Worm (Caenorhabditis elegans) whole organism, young adult: ENCODE measurements around the gene R08C7.1.

Experiments
- B0261.1 ChIP-seq: sonication (generic microtip); optimal IDR thresholded peaks from 2 replicates; lab custom pipeline; 2016; ENCODE audit warnings: mild to moderate bottlenecking, missing genetic modification characterization, moderate library complexity, missing compliant biosample characterization
- C06A6.2 ChIP-seq: fragments of 200-800 bp; sonication (Bioruptor generic); conservative IDR thresholded peaks from 2 replicates; pipeline ENCODE4 v1.3.6; 2022; ENCODE audit warnings: missing genetic modification characterization, missing compliant biosample characterization
- F22D6.2 ChIP-seq: sonication (generic microtip); optimal IDR thresholded peaks from 2 replicates; lab custom pipeline; 2016; ENCODE audit warnings: mild to moderate bottlenecking, missing genetic modification characterization, missing compliant biosample characterization
- F23B12.7 ChIP-seq: sonication (generic microtip); optimal IDR thresholded peaks from 2 replicates; lab custom pipeline; 2017; ENCODE audit warnings: missing genetic modification characterization, mild to moderate bottlenecking, missing compliant biosample characterization, antibody characterized with exemption, moderate library complexity; ENCODE audit not compliant: insufficient read depth
- F49E8.2 ChIP-seq: sonication (generic microtip); optimal IDR thresholded peaks from 3 replicates; lab custom pipeline; 2017; ENCODE audit warnings: missing genetic modification characterization, mild to moderate bottlenecking, missing compliant biosample characterization, antibody characterized with exemption, moderate library complexity; ENCODE audit not compliant: insufficient read depth
- F57C9.4 ChIP-seq: sonication (generic microtip); optimal IDR thresholded peaks from 2 replicates; lab custom pipeline; 2017; ENCODE audit warnings: mild to moderate bottlenecking, missing genetic modification characterization, missing compliant biosample characterization
- Y53G8AR.9 ChIP-seq: fragments of 200-800 bp; sonication (Bioruptor generic); conservative IDR thresholded peaks from 2 replicates; pipeline ENCODE4 v1.3.6; 2022; ENCODE audit warnings: missing genetic modification reagents, missing genetic modification characterization, missing compliant biosample characterization
- Y56A3A.18 ChIP-seq: fragments of 200-800 bp; sonication (Bioruptor generic); IDR thresholded peaks from 2 replicates; pipeline ENCODE4 v1.3.6; 2022; ENCODE audit warnings: missing genetic modification reagents, missing genetic modification characterization, missing compliant biosample characterization
- aptf-3 ChIP-seq: fragments of 200-800 bp; sonication (Bioruptor generic); IDR thresholded peaks from 2 replicates; pipeline ENCODE4 v1.3.6; 2022; ENCODE audit warnings: missing genetic modification characterization, missing compliant biosample characterization
- attf-5 ChIP-seq: fragments of 200-800 bp; sonication (Bioruptor generic); optimal IDR thresholded peaks from 2 replicates; lab custom pipeline; 2018; ENCODE audit warnings: mild to moderate bottlenecking, missing genetic modification characterization, missing compliant biosample characterization
- bed-2 ChIP-seq: fragments of 200-800 bp; sonication (Bioruptor generic); IDR thresholded peaks from 2 replicates; pipeline ENCODE4 v1.3.6; 2022; ENCODE audit warnings: missing genetic modification reagents, missing genetic modification characterization, missing compliant biosample characterization
- cebp-1 ChIP-seq, 2 experiments: fragments of 200-800 bp in 1 of 2; sonication (Bioruptor generic) in 1 of 2; sonication (generic microtip) in 1 of 2; IDR thresholded peaks in 1 of 2; optimal IDR thresholded peaks in 1 of 2; 2 replicates each; pipeline versions ENCODE4 v1.3.6 to Lab custom; 2017 to 2022; ENCODE audit warnings: missing compliant biosample characterization in 2 of 2, missing genetic modification characterization in 2 of 2, mild to moderate bottlenecking in 1 of 2, missing genetic modification reagents in 1 of 2, moderate library complexity in 1 of 2
- ceh-100 ChIP-seq: fragments of 200-800 bp; sonication (Bioruptor generic); IDR thresholded peaks from 2 replicates; pipeline ENCODE4 v1.3.6; 2022; ENCODE audit warnings: missing genetic modification reagents, missing genetic modification characterization, missing compliant biosample characterization
- ceh-58 ChIP-seq: fragments of 200-800 bp; sonication (Bioruptor generic); IDR thresholded peaks from 2 replicates; pipeline ENCODE4 v1.3.6; 2022; ENCODE audit warnings: missing genetic modification characterization, missing compliant biosample characterization
- ceh-79 ChIP-seq: sonication (generic microtip); optimal IDR thresholded peaks from 2 replicates; lab custom pipeline; 2017; ENCODE audit warnings: mild to moderate bottlenecking, missing genetic modification characterization, missing compliant biosample characterization
- ceh-91 ChIP-seq: fragments of 200-800 bp; sonication (Bioruptor generic); IDR thresholded peaks from 2 replicates; pipeline ENCODE4 v1.3.6; 2022; ENCODE audit warnings: missing genetic modification reagents, missing genetic modification characterization, missing compliant biosample characterization
- dox-1 ChIP-seq: fragments of 200-800 bp; sonication (Bioruptor generic); IDR thresholded peaks from 2 replicates; pipeline ENCODE4 v1.3.6; 2022; ENCODE audit warnings: missing genetic modification reagents, missing genetic modification characterization, missing compliant biosample characterization
- efl-1 ChIP-seq: fragments of 150-350 bp; optimal IDR thresholded peaks from 2 replicates; lab custom pipeline; 2014; ENCODE audit warnings: missing biosample characterization, missing genetic modification reagents, missing genetic modification characterization
- egl-44 ChIP-seq: fragments of 200-800 bp; sonication (Bioruptor generic); IDR thresholded peaks from 2 replicates; pipeline ENCODE4 v1.3.6; 2022; ENCODE audit warnings: missing genetic modification reagents, missing genetic modification characterization, missing compliant biosample characterization
- egrh-3 ChIP-seq: fragments of 200-800 bp; sonication (Bioruptor generic); IDR thresholded peaks from 2 replicates; pipeline ENCODE4 v1.3.6; 2022; ENCODE audit warnings: missing genetic modification reagents, missing genetic modification characterization, missing compliant biosample characterization
- fkh-3 ChIP-seq: sonication (generic microtip); optimal IDR thresholded peaks from 2 replicates; lab custom pipeline; 2016; ENCODE audit warnings: mild to moderate bottlenecking, missing genetic modification characterization, missing compliant biosample characterization
- lin-26 ChIP-seq: fragments of 200-800 bp; sonication (Bioruptor generic); IDR thresholded peaks from 2 replicates; pipeline ENCODE4 v1.3.6; 2022; ENCODE audit warnings: missing genetic modification reagents, missing genetic modification characterization, missing compliant biosample characterization
- lin-54 ChIP-seq: fragments of 200-800 bp; sonication (Bioruptor generic); optimal IDR thresholded peaks from 2 replicates; lab custom pipeline; 2018; ENCODE audit warnings: mild to moderate bottlenecking, missing genetic modification characterization, missing compliant biosample characterization
- lir-1 ChIP-seq: fragments of 200-800 bp; sonication (Bioruptor generic); conservative IDR thresholded peaks from 2 replicates; pipeline ENCODE4 v1.3.6; 2022; ENCODE audit warnings: missing genetic modification reagents, missing genetic modification characterization, missing compliant biosample characterization
- lsl-1 ChIP-seq: fragments of 200-800 bp; sonication (Bioruptor generic); optimal IDR thresholded peaks from 2 replicates; lab custom pipeline; 2018; ENCODE audit warnings: mild to moderate bottlenecking, missing genetic modification characterization, moderate library complexity, missing compliant biosample characterization
- madf-3 ChIP-seq: fragments of 200-800 bp; sonication (Bioruptor generic); IDR thresholded peaks from 2 replicates; pipeline ENCODE4 v1.3.6; 2022; ENCODE audit warnings: missing genetic modification reagents, missing genetic modification characterization, missing compliant biosample characterization
- madf-6 ChIP-seq: fragments of 200-800 bp; sonication (Bioruptor generic); IDR thresholded peaks from 2 replicates; pipeline ENCODE4 v1.3.6; 2022; ENCODE audit warnings: missing genetic modification reagents, missing genetic modification characterization, missing compliant biosample characterization
- mcd-1 ChIP-seq: fragments of 200-800 bp; sonication (Bioruptor generic); IDR thresholded peaks from 2 replicates; pipeline ENCODE4 v1.3.6; 2022; ENCODE audit warnings: missing genetic modification reagents, missing genetic modification characterization, missing compliant biosample characterization
- mel-28 ChIP-seq: sonication (generic microtip); optimal IDR thresholded peaks from 2 replicates; lab custom pipeline; 2016; ENCODE audit warnings: borderline replicate concordance, mild to moderate bottlenecking, missing genetic modification characterization, missing compliant biosample characterization
- mes-4 ChIP-seq: sonication (generic microtip); optimal IDR thresholded peaks from 2 replicates; lab custom pipeline; 2016; ENCODE audit warnings: missing genotype, missing genetic modification characterization, missing compliant biosample characterization
- nhr-179 ChIP-seq: sonication (generic microtip); optimal IDR thresholded peaks from 2 replicates; lab custom pipeline; 2016; ENCODE audit warnings: mild to moderate bottlenecking, missing genetic modification characterization, missing compliant biosample characterization
- nhr-80 ChIP-seq: sonication (generic microtip); optimal IDR thresholded peaks from 2 replicates; lab custom pipeline; 2016; ENCODE audit warnings: missing genetic modification characterization, missing compliant biosample characterization
- nhr-90 ChIP-seq: sonication (generic microtip); optimal IDR thresholded peaks from 2 replicates; lab custom pipeline; 2016; ENCODE audit warnings: missing genotype, mild to moderate bottlenecking, missing genetic modification characterization, missing compliant biosample characterization
- pbrm-1 ChIP-seq: fragments of 200-800 bp; sonication (Bioruptor generic); IDR thresholded peaks from 2 replicates; pipeline ENCODE4 v1.3.6; 2022; ENCODE audit warnings: missing genetic modification reagents, missing genetic modification characterization, missing compliant biosample characterization
- rcor-1 ChIP-seq: fragments of 200-800 bp; sonication (Bioruptor generic); IDR thresholded peaks from 2 replicates; pipeline ENCODE4 v1.3.6; 2022; ENCODE audit warnings: missing genetic modification reagents, missing genetic modification characterization, missing compliant biosample characterization
- snpc-3.4 ChIP-seq: sonication (generic microtip); optimal IDR thresholded peaks from 2 replicates; lab custom pipeline; 2017; ENCODE audit warnings: missing genetic modification characterization, mild to moderate bottlenecking, missing compliant biosample characterization, antibody characterized with exemption, moderate library complexity, missing genotype, missing genetic modification reagents
- snpc-4 ChIP-seq, 5 experiments: fragments of 150-350 bp in 1 of 5; sonication (generic microtip) in 4 of 5; optimal IDR thresholded peaks; 2 replicates each; lab custom pipeline; 2014 to 2018; ENCODE audit warnings: missing genetic modification characterization in 5 of 5, missing biosample characterization in 3 of 5, antibody characterized with exemption in 2 of 5, mild to moderate bottlenecking in 2 of 5, missing compliant biosample characterization in 2 of 5, missing genotype in 2 of 5, moderate library complexity in 2 of 5, missing genetic modification reagents in 1 of 5
- somi-1 ChIP-seq: fragments of 200-800 bp; sonication (Bioruptor generic); optimal IDR thresholded peaks from 2 replicates; lab custom pipeline; 2018; ENCODE audit warnings: mild to moderate bottlenecking, missing genetic modification characterization, missing compliant biosample characterization
- tbp1 ChIP-seq: fragments of 200-800 bp; sonication (Bioruptor generic); optimal IDR thresholded peaks from 2 replicates; lab custom pipeline; 2018; ENCODE audit warnings: mild to moderate bottlenecking, missing genetic modification characterization, missing compliant biosample characterization
- ztf-26 ChIP-seq: sonication (generic microtip); optimal IDR thresholded peaks from 2 replicates; lab custom pipeline; 2017; ENCODE audit warnings: missing genetic modification characterization, missing compliant biosample characterization

The R08C7.1 gene

ce11 chrIV:4469770-4470709 is 18.4 kb downstream of the R08C7.1 start (continued):
- TF ChIP-seq lin-26 (GFP tag; lab: Robert Waterston, UW): peak; percentile 67; the same call in 1 of the 2 replicates
- peak; percentile 55 for TF ChIP-seq dox-1 (GFP tag; lab: Robert Waterston, UW)
- peak; percentile 43 for TF ChIP-seq ceh-79
- TF ChIP-seq mes-4 (tag; lab: Kevin White, UChicago): no peak
- no peak for TF ChIP-seq B0261.1 (tag; lab: Kevin White, UChicago)
- no peak for TF ChIP-seq fkh-3
- no peak; the same call in none of the 2 replicates for TF ChIP-seq Y53G8AR.9
- TF ChIP-seq nhr-179 (tag; lab: Kevin White, UChicago): no peak
- TF ChIP-seq ceh-91 (GFP tag; lab: Robert Waterston, UW): no peak
- TF ChIP-seq somi-1 (GFP tag; lab: Kevin White, UChicago): peak; percentile 82
- TF ChIP-seq F23B12.7 (tag; lab: Kevin White, UChicago): no peak
- peak; percentile 29; the same call in 1 of the 2 replicates for TF ChIP-seq rcor-1 (GFP tag; lab: Robert Waterston, UW)
- no peak; the same call in 1 of the 2 replicates for TF ChIP-seq Y56A3A.18
- TF ChIP-seq nhr-90: peak; percentile 46
- no peak for TF ChIP-seq F49E8.2 (tag; lab: Kevin White, UChicago)
- TF ChIP-seq C06A6.2 (GFP tag; lab: Robert Waterston, UW): peak; percentile 42; the same call in 1 of the 2 replicates

DNA sequence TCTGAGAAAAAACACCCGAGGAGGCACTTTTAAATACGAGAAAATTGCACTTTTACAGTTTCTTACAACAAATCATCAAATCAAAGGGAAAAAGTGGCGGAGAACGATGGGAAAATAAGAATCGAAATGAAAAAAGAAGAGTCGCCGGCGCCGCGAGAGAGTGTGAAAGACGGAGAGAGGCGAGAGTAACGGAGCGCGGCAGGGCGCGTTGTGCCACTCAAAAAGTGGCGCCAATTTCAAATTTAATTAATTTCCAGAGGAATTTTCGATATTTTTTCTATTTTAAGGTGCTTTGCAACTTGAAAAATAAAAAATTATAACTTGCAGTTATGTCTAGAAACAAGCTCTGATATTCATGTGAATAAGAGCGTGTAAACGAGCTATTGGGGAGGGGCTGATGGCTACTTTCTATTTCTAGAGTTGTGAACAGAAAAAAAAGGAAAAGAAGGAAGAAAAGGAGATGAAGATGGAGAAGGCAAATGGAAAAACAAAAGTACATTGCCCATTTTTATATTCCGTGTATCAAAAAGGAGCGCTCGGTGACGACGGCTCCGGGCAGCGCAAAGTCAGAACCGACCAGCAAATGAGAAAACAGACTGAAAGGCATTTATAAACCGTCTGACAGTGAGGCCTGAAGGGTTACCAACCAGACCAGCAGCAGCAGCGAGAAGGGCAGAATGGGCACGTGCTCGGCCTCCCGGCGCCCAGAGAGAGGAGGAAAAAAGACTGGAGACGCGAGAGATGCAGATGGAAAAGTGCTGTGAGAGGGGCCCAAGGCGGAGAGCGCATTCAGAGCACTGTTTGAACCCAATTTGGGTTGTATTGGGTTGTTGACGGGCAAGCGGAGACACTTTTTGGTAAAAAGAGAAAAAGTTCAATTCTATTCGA is 19.5 kb downstream of the R08C7.1 start:
- peak; percentile 60 for TF ChIP-seq F57C9.4 (tag; lab: Kevin White, UChicago)
- TF ChIP-seq pbrm-1: peak; percentile 72; the same call in 1 of the 2 replicates
- peak; percentile 58 for TF ChIP-seq mcd-1
- 0 out of 2 replicates have a peak, but pooled peaks have one; percentile 5 for TF ChIP-seq ceh-58 (GFP tag; lab: Robert Waterston, UW)
- TF ChIP-seq ztf-26 (tag; lab: Kevin White, UChicago): no peak
- peak; percentile 10 for TF ChIP-seq F23B12.7 (tag; lab: Kevin White, UChicago)
- no peak for TF ChIP-seq ceh-100 (GFP tag; lab: Robert Waterston, UW)
- peak; percentile 18; the same call in 1 of the 2 replicates for TF ChIP-seq dox-1 (GFP tag; lab: Robert Waterston, UW)
- TF ChIP-seq bed-2 (GFP tag; lab: Robert Waterston, UW): 0 out of 2 replicates have a peak, but pooled peaks have one; percentile 22
- no peak for TF ChIP-seq F22D6.2 (tag; lab: Kevin White, UChicago)
- TF ChIP-seq Y56A3A.18: 0 out of 2 replicates have a peak, but pooled peaks have one; percentile 15
- TF ChIP-seq tbp1: peak; percentile 20
- TF ChIP-seq aptf-3: 0 out of 2 replicates have a peak, but pooled peaks have one; percentile 34
- TF ChIP-seq lin-54 (GFP tag; lab: Kevin White, UChicago): peak; percentile 70
- 0 out of 2 replicates have a peak, but pooled peaks have one; percentile 22 for TF ChIP-seq ceh-91 (GFP tag; lab: Robert Waterston, UW)
- no peak for TF ChIP-seq mel-28
- TF ChIP-seq madf-3 (GFP tag; lab: Robert Waterston, UW): peak; percentile 11; the same call in 1 of the 2 replicates
- peak; percentile 84 for TF ChIP-seq egrh-3 (GFP tag; lab: Robert Waterston, UW)
- peak; percentile 57 for TF ChIP-seq nhr-80 (tag; lab: Kevin White, UChicago)
- TF ChIP-seq lir-1 (GFP tag; lab: Robert Waterston, UW): peak; percentile 38; the same call in 1 of the 2 replicates
- TF ChIP-seq lsl-1 (GFP tag; lab: Kevin White, UChicago): peak; percentile 33
- no peak for TF ChIP-seq snpc-4 (GFP tag; optimal IDR thresholded peaks at IDR 0.05; lab: Kevin White, UChicago)
- peak in 1 of 4 experiments; percentile 11 for TF ChIP-seq snpc-4 (tag; optimal IDR thresholded peaks at IDR 0.05; lab: Kevin White, UChicago)
- TF ChIP-seq cebp-1 (GFP tag; IDR thresholded peaks at IDR 0.05; lab: Robert Waterston, UW): no peak
- TF ChIP-seq cebp-1 (tag; optimal IDR thresholded peaks at IDR 0.05; lab: Kevin White, UChicago): peak; percentile 38
- TF ChIP-seq madf-6: peak; percentile 53; the same call in 1 of the 2 replicates
- peak; percentile 23 for TF ChIP-seq snpc-3.4 (tag; lab: Kevin White, UChicago)
- peak; percentile 64 for TF ChIP-seq attf-5
- peak; percentile 56 for TF ChIP-seq efl-1 (GFP tag; lab: Kevin White, UChicago)
- TF ChIP-seq egl-44: peak; percentile 65; the same call in 1 of the 2 replicates
